Fruit fly (Drosophila melanogaster): ENCODE results near the gene CG14354.

DNA sequence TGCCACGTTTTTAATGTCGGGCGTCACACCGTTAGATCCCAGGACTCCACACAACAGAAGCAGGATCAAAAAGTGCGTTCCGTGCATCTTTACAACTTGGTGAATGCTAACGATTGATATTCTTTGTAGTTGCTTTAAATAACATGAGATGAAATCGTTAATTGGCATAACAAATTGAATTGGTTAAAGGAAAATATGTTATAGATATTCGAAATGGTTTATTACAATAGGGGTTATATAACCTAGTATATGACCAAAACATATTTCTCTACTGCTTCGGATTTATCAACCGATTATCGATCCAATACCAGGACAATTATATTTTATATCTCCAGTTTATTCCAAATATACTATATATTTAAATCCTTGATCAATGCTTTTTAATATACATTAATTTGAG is 14.3 kb downstream of the CG14354 start, which contains the start of gene Mst57Dc:
- TF ChIP-seq Myc (optimal IDR thresholded peaks at IDR 0.05) (no peak), insv (optimal IDR thresholded peaks at IDR 0.05) (no peak), psq (optimal IDR thresholded peaks at IDR 0.05) (no peak), ttk (optimal IDR thresholded peaks at IDR 0.05) (no peak), h (optimal IDR thresholded peaks at IDR 0.05) (no peak), Sin3A (optimal IDR thresholded peaks at IDR 0.05) (no peak)

Data from Kc167 (cell line).